Worm (Caenorhabditis elegans) whole organism, L4/young adult: ENCODE data around the gene nhr-170.

Source experiments
- dao-5 ChIP-seq: sonication (generic microtip); optimal IDR thresholded peaks from 2 replicates; lab custom pipeline; 2016; ENCODE audit warnings: missing genotype, missing genetic modification characterization, moderate library complexity, missing compliant biosample characterization
- him-1 ChIP-seq: sonication (generic microtip); optimal IDR thresholded peaks from 2 replicates; lab custom pipeline; 2016; ENCODE audit warnings: missing genotype, missing genetic modification reagents, missing genetic modification characterization, missing compliant biosample characterization

ce11 chrV:18811360-18811759 is 10.7 kb upstream of the nhr-170 start, which contains the start of gene C54E10.7:
- TF ChIP-seq him-1 (tag; lab: Kevin White, UChicago) (no peak), dao-5 (tag; lab: Kevin White, UChicago) (no peak)
